Worm (Caenorhabditis elegans): Measurements from ENCODE around the gene ent-2.

DNA sequence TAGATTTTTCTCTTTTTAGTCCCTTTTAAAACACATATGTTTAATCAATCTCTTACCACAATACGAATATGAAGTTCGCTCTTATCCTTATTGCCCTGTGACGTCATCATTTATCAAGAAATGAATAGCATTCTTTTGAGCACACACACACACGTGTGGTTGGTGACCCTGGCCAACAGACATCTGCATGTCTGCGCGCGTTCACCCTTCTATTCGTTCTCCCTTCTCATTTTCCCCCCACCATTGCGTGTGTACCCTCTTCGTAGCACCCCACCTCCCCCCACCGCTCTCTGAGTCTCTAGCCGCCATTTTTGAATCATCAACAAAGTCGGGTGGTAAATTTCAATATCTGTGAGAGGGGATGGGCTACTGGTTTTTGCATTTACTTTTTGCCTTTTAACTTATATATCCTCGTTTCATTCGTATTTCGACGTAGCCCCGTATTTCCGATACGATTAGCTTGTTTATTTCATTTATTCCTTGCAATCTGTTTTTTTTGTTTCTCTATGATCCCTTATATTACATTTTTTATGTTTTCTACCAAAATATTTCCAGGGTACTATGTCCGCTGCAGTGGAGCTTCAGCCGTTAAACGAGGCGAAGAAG is at the start of gene ent-2:
- TF ChIP-seq nhr-77 (tag; optimal IDR thresholded peaks at IDR 0.05) (no peak), skn-1 (tag; optimal IDR thresholded peaks at IDR 0.05) (no peak), lsy-2 (tag; optimal IDR thresholded peaks at IDR 0.05) (peak in 1 of 2 experiments; percentile 44), ama-1 (optimal IDR thresholded peaks at IDR 0.05) (no peak), elt-1 (tag; optimal IDR thresholded peaks at IDR 0.05) (no peak), unc-62 (GFP tag; optimal IDR thresholded peaks at IDR 0.05) (no peak), elt-3 (tag; optimal IDR thresholded peaks at IDR 0.05) (no peak), unc-39 (tag; optimal IDR thresholded peaks at IDR 0.05) (no peak), lin-11 (tag; optimal IDR thresholded peaks at IDR 0.05) (peak; percentile 67), lin-13 (GFP tag; optimal IDR thresholded peaks at IDR 0.05) (peak; percentile 32), nhr-11 (tag; optimal IDR thresholded peaks at IDR 0.05) (no peak), ztf-11 (tag; optimal IDR thresholded peaks at IDR 0.05) (no peak), snpc-4 (tag; optimal IDR thresholded peaks at IDR 0.05) (no peak)
